Worm (Caenorhabditis elegans) whole organism, L4/young adult: Measurements from ENCODE around the gene sre-5.

ENCODE experiments used
- W03F9.2 ChIP-seq: fragments of 150-350 bp; optimal IDR thresholded peaks from 2 replicates; lab custom pipeline; 2014; ENCODE audit warnings: missing biosample characterization, missing genetic modification characterization
- dao-5 ChIP-seq: sonication (generic microtip); optimal IDR thresholded peaks from 2 replicates; lab custom pipeline; 2016; ENCODE audit warnings: missing genotype, missing genetic modification characterization, moderate library complexity, missing compliant biosample characterization
- him-1 ChIP-seq: sonication (generic microtip); optimal IDR thresholded peaks from 2 replicates; lab custom pipeline; 2016; ENCODE audit warnings: missing genotype, missing genetic modification reagents, missing genetic modification characterization, missing compliant biosample characterization

- no peak for TF ChIP-seq him-1 (tag; lab: Kevin White, UChicago)
- no peak for TF ChIP-seq W03F9.2 (tag; lab: Kevin White, UChicago)
- TF ChIP-seq dao-5 (tag; lab: Kevin White, UChicago): no peak
Observed at ce11 chrIV:3520957-3521356, 44.0 kb upstream of the sre-5 start.
